Worm (Caenorhabditis elegans): ENCODE data around the gene srab-16.

The srab-16 gene

ce11 chrV:779999-780398 is 2.5 kb upstream of the srab-16 start, which contains the start of gene srbc-60:
srbc-60 (plus strand) TSS chrV:780299.
- TF ChIP-seq skn-1 (tag; optimal IDR thresholded peaks at IDR 0.05) (no peak), swsn-7 (tag; optimal IDR thresholded peaks at IDR 0.05) (no peak), nhr-28 (tag; optimal IDR thresholded peaks at IDR 0.05) (no peak), nhr-77 (tag; optimal IDR thresholded peaks at IDR 0.05) (no peak), unc-86 (tag; optimal IDR thresholded peaks at IDR 0.05) (no peak), dpl-1 (GFP tag; optimal IDR thresholded peaks at IDR 0.05) (no peak), vab-15 (tag; optimal IDR thresholded peaks at IDR 0.05) (no peak), fkh-8 (tag; optimal IDR thresholded peaks at IDR 0.05) (peak; percentile 18)

ce11 chrV:794092-794491 is 11.6 kb downstream of the srab-16 start:
- no peak for TF ChIP-seq dsc-1 (tag; optimal IDR thresholded peaks at IDR 0.05)
- TF ChIP-seq nhr-237 (tag; optimal IDR thresholded peaks at IDR 0.05), result no peak
- no peak for TF ChIP-seq zip-4 (GFP tag; optimal IDR thresholded peaks at IDR 0.05)
- TF ChIP-seq mab-9 (GFP tag; IDR thresholded peaks at IDR 0.05), result no peak
- no peak for TF ChIP-seq egl-13 (tag; optimal IDR thresholded peaks at IDR 0.05)
- TF ChIP-seq lir-3 (tag; optimal IDR thresholded peaks at IDR 0.05; ENCODE audit: poor library complexity), result no peak
- no peak for TF ChIP-seq ceh-82 (tag; optimal IDR thresholded peaks at IDR 0.05)
- TF ChIP-seq ets-5 (GFP tag; IDR thresholded peaks at IDR 0.05), result no peak
- TF ChIP-seq snu-23 (GFP tag; optimal IDR thresholded peaks at IDR 0.05), result no peak

- no peak for TF ChIP-seq C04F5.9 (tag; optimal IDR thresholded peaks at IDR 0.05)
- no peak for TF ChIP-seq snpc-4 (tag; optimal IDR thresholded peaks at IDR 0.05)
- TF ChIP-seq xbp-1 (tag; optimal IDR thresholded peaks at IDR 0.05), result no peak
- no peak for TF ChIP-seq egl-27 (tag; optimal IDR thresholded peaks at IDR 0.05)
- TF ChIP-seq ztf-11 (tag; optimal IDR thresholded peaks at IDR 0.05), result no peak
- TF ChIP-seq egl-13 (tag; optimal IDR thresholded peaks at IDR 0.05), result no peak
- TF ChIP-seq ces-1 (GFP tag; optimal IDR thresholded peaks at IDR 0.05), result no peak
- TF ChIP-seq fkh-10 (GFP tag; optimal IDR thresholded peaks at IDR 0.05), result no peak
- no peak for TF ChIP-seq hlh-4 (tag; optimal IDR thresholded peaks at IDR 0.05)
- TF ChIP-seq ztf-4 (tag; optimal IDR thresholded peaks at IDR 0.05), result no peak
- no peak for TF ChIP-seq swsn-7 (tag; optimal IDR thresholded peaks at IDR 0.05)
- no peak for TF ChIP-seq ceh-88 (GFP tag; IDR thresholded peaks at IDR 0.05)
- TF ChIP-seq nhr-77 (tag; optimal IDR thresholded peaks at IDR 0.05), result no peak
- TF ChIP-seq mdl-1 (tag; optimal IDR thresholded peaks at IDR 0.05), result no peak
- no peak for TF ChIP-seq jun-1 (tag; optimal IDR thresholded peaks at IDR 0.05)
- TF ChIP-seq mep-1 (tag; optimal IDR thresholded peaks at IDR 0.05), result no peak
- TF ChIP-seq elt-3 (tag; optimal IDR thresholded peaks at IDR 0.05), result no peak
- TF ChIP-seq nhr-20 (tag; optimal IDR thresholded peaks at IDR 0.05), result no peak
- no peak for TF ChIP-seq snu-23 (GFP tag; optimal IDR thresholded peaks at IDR 0.05)
- no peak for TF ChIP-seq ama-1 (optimal IDR thresholded peaks at IDR 0.05)
These were observed 14.7 kb downstream of the srab-16 start for ce11 chrV:797241-797640.

- peak; percentile 53 for TF ChIP-seq lin-14 (GFP tag; optimal IDR thresholded peaks at IDR 0.05)
- TF ChIP-seq ceh-88 (GFP tag; IDR thresholded peaks at IDR 0.05), result no peak
- TF ChIP-seq Y116A8C.19 (tag; optimal IDR thresholded peaks at IDR 0.05; ENCODE audit: borderline replicate concordance), result no peak
- peak; percentile 51 for TF ChIP-seq nhr-85 (tag)
These were observed 17.7 kb downstream of the srab-16 start for ce11 chrV:800271-800670.

- TF ChIP-seq pag-3 (tag; optimal IDR thresholded peaks at IDR 0.05; ENCODE audit: borderline replicate concordance, insufficient read depth), result no peak
- TF ChIP-seq sup-37 (GFP tag; optimal IDR thresholded peaks at IDR 0.05), result no peak
- no peak for TF ChIP-seq vab-15 (tag; optimal IDR thresholded peaks at IDR 0.05)
- no peak for TF ChIP-seq ztf-4 (tag; optimal IDR thresholded peaks at IDR 0.05)
- TF ChIP-seq rnt-1 (tag; optimal IDR thresholded peaks at IDR 0.05), result peak; percentile 36
- TF ChIP-seq ceh-8 (GFP tag; optimal IDR thresholded peaks at IDR 0.05), result no peak
- TF ChIP-seq efl-1 (optimal IDR thresholded peaks at IDR 0.05), result no peak
- TF ChIP-seq efl-1 (GFP tag; optimal IDR thresholded peaks at IDR 0.05 in 1 of 2), result peak in 1 of 2 experiments; percentile 68
- TF ChIP-seq nhr-85 (tag), result peak; percentile 89
- peak; percentile 74 for TF ChIP-seq lin-14 (GFP tag; optimal IDR thresholded peaks at IDR 0.05)
- TF ChIP-seq grh-1 (GFP tag; IDR thresholded peaks at IDR 0.05), result no peak
- TF ChIP-seq nhr-28 (tag; optimal IDR thresholded peaks at IDR 0.05), result no peak
These were observed 19.1 kb downstream of the srab-16 start for ce11 chrV:801555-802060.
